Worm (Caenorhabditis elegans): ENCODE data around the gene ztf-17.

Gene ztf-17

ce11 chrII:7838661-7839060, 31.3 kb downstream of the ztf-17 start (continued):
- no peak for TF ChIP-seq dmd-9 (GFP tag; IDR thresholded peaks at IDR 0.05)
- TF ChIP-seq pha-4 (GFP tag; IDR thresholded peaks at IDR 0.05), result no peak
- TF ChIP-seq pha-4 (tag; optimal IDR thresholded peaks at IDR 0.05), result no peak
- TF ChIP-seq lin-13 (GFP tag; optimal IDR thresholded peaks at IDR 0.05), result no peak
- no peak for TF ChIP-seq ztf-11 (tag; optimal IDR thresholded peaks at IDR 0.05)
- TF ChIP-seq nhr-10 (tag; optimal IDR thresholded peaks at IDR 0.05), result no peak
- TF ChIP-seq daf-16 (GFP tag; optimal IDR thresholded peaks at IDR 0.05), result peak in 1 of 2 experiments; percentile 56
- TF ChIP-seq daf-16 (tag; optimal IDR thresholded peaks at IDR 0.05), result no peak
- no peak for TF ChIP-seq nhr-102 (tag; optimal IDR thresholded peaks at IDR 0.05)
- TF ChIP-seq dve-1 (tag; optimal IDR thresholded peaks at IDR 0.05; ENCODE audit: insufficient read depth), result no peak
- TF ChIP-seq ZK546.5 (tag; optimal IDR thresholded peaks at IDR 0.05), result no peak
- no peak for TF ChIP-seq saeg-2 (GFP tag; IDR thresholded peaks at IDR 0.05)
- TF ChIP-seq php-3 (GFP tag; IDR thresholded peaks at IDR 0.05), result no peak
- no peak for TF ChIP-seq mxl-2 (GFP tag; conservative IDR thresholded peaks at IDR 0.05)
- no peak for TF ChIP-seq zfp-3 (GFP tag; conservative IDR thresholded peaks at IDR 0.05)
- no peak for TF ChIP-seq lin-38 (GFP tag; IDR thresholded peaks at IDR 0.05)
- TF ChIP-seq mep-1 (tag; optimal IDR thresholded peaks at IDR 0.05), result peak; percentile 10
- no peak for TF ChIP-seq R02D3.7 (tag; optimal IDR thresholded peaks at IDR 0.05)
- TF ChIP-seq ceh-44 (GFP tag; IDR thresholded peaks at IDR 0.05), result no peak
- TF ChIP-seq duxl-1 (tag; optimal IDR thresholded peaks at IDR 0.05; ENCODE audit: poor library complexity), result no peak
- TF ChIP-seq F37D6.2 (tag; optimal IDR thresholded peaks at IDR 0.05), result no peak
- no peak for TF ChIP-seq attf-4 (tag; optimal IDR thresholded peaks at IDR 0.05)

DNA sequence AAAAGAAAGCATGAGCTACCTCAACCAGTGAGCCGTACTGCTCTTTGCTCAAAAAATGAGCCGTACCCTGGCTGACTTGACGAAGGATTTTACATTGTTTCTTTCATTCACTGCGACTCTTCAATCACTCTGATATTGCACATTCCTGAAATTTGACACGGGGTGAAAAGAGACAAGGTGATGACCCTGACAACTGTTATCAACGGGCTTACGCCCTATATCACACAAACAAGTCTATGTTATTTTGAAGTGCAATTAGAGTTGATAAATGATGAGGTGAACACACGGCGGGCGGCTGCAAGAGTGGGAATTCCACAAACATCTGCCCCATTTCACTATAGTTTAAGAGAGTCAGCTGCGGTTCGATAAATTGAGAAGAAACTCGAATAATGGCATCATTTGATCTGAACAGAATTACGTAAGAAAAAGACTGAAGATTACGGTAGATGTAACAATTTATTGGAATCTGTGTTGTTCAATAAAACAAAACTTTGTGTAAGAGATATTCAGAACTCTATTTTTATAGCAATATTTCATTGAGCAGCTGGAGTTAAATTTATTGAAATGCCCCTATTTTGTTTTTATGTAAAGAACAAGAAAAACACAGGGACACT, 33.2 kb downstream of the ztf-17 start:
- TF ChIP-seq Y105C5A.15 (GFP tag; IDR thresholded peaks at IDR 0.05) (no peak), ceh-32 (tag; optimal IDR thresholded peaks at IDR 0.05; ENCODE audit: poor library complexity) (no peak), gei-8 (GFP tag; optimal IDR thresholded peaks at IDR 0.05) (no peak), ceh-82 (tag; optimal IDR thresholded peaks at IDR 0.05) (no peak), aha-1 (tag) (peak; percentile 95), rbr-2 (tag; optimal IDR thresholded peaks at IDR 0.05) (no peak), ZK546.5 (tag; optimal IDR thresholded peaks at IDR 0.05) (no peak), hmg-1.1 (GFP tag; IDR thresholded peaks at IDR 0.05) (0 out of 2 replicates have a peak, but pooled peaks have one; percentile 16), lsy-2 (tag; optimal IDR thresholded peaks at IDR 0.05) (peak in 1 of 2 experiments; percentile 44), sdz-12 (GFP tag; optimal IDR thresholded peaks at IDR 0.05) (no peak), nhr-11 (tag; optimal IDR thresholded peaks at IDR 0.05) (peak; percentile 45), spr-3 (GFP tag; optimal IDR thresholded peaks at IDR 0.05) (no peak), cey-2 (tag; optimal IDR thresholded peaks at IDR 0.05; ENCODE audit: borderline replicate concordance, insufficient read depth) (no peak), dpl-1 (GFP tag; optimal IDR thresholded peaks at IDR 0.05) (no peak), mes-2 (tag; optimal IDR thresholded peaks at IDR 0.05; ENCODE audit: poor library complexity, severe bottlenecking) (no peak), fos-1 (tag; optimal IDR thresholded peaks at IDR 0.05) (no peak), daf-16 (GFP tag; optimal IDR thresholded peaks at IDR 0.05) (peak in 1 of 2 experiments; percentile 96), daf-16 (tag; optimal IDR thresholded peaks at IDR 0.05) (no peak), Y75B8A.6 (GFP tag; IDR thresholded peaks at IDR 0.05) (no peak), zip-11 (GFP tag; IDR thresholded peaks at IDR 0.05) (no peak), hlh-11 (tag; optimal IDR thresholded peaks at IDR 0.05) (peak; percentile 64), tag-97 (GFP tag; IDR thresholded peaks at IDR 0.05) (no peak), ceh-20 (GFP tag; IDR thresholded peaks at IDR 0.05) (0 out of 2 replicates have a peak, but pooled peaks have one; percentile 61), nhr-237 (tag; optimal IDR thresholded peaks at IDR 0.05) (no peak), vab-7 (GFP tag; IDR thresholded peaks at IDR 0.05) (no peak), pqm-1 (tag; optimal IDR thresholded peaks at IDR 0.05) (no peak), hif-1 (tag; optimal IDR thresholded peaks at IDR 0.05) (peak in 1 of 2 experiments; percentile 36)
